Worm (Caenorhabditis elegans) whole organism, L3 larva: ENCODE results near the gene F25E2.3.

Experiments
- ceh-16 ChIP-seq: sonication (generic microtip); optimal IDR thresholded peaks from 2 replicates; lab custom pipeline; 2017; ENCODE audit warnings: missing biosample characterization, missing genetic modification characterization
- elt-1 ChIP-seq: fragments of 150-350 bp; optimal IDR thresholded peaks from 2 replicates; lab custom pipeline; 2014; ENCODE audit warnings: missing biosample characterization, missing genetic modification characterization
- eor-1 ChIP-seq, 2 experiments: fragments of 150-350 bp; optimal IDR thresholded peaks; 2 replicates each; lab custom pipeline; 2014 to 2018; ENCODE audit warnings: missing biosample characterization in 2 of 2, missing genetic modification characterization in 2 of 2
- lin-39 ChIP-seq: fragments of 150-350 bp; optimal IDR thresholded peaks from 2 replicates; lab custom pipeline; 2018; ENCODE audit warnings: missing biosample characterization, missing genetic modification reagents, missing genetic modification characterization
- nfya-1 ChIP-seq: sonication (generic microtip); optimal IDR thresholded peaks from 2 replicates; lab custom pipeline; 2017; ENCODE audit warnings: missing genetic modification characterization, mild to moderate bottlenecking, missing compliant biosample characterization, antibody characterized with exemption, moderate library complexity; ENCODE audit not compliant: insufficient read depth
- nhr-25 ChIP-seq: sonication (generic microtip); optimal IDR thresholded peaks from 2 replicates; lab custom pipeline; 2017; ENCODE audit warnings: missing biosample characterization, missing genetic modification characterization
- sea-2 ChIP-seq: fragments of 150-350 bp; sonication (generic microtip); optimal IDR thresholded peaks from 4 replicates; lab custom pipeline; 2014; ENCODE audit warnings: missing biosample characterization, missing genetic modification reagents, missing genetic modification characterization
- unc-62 ChIP-seq: fragments of 150-350 bp; sonication (generic microtip); optimal IDR thresholded peaks from 4 replicates; lab custom pipeline; 2014; ENCODE audit warnings: missing biosample characterization, missing genetic modification reagents, missing genetic modification characterization

DNA sequence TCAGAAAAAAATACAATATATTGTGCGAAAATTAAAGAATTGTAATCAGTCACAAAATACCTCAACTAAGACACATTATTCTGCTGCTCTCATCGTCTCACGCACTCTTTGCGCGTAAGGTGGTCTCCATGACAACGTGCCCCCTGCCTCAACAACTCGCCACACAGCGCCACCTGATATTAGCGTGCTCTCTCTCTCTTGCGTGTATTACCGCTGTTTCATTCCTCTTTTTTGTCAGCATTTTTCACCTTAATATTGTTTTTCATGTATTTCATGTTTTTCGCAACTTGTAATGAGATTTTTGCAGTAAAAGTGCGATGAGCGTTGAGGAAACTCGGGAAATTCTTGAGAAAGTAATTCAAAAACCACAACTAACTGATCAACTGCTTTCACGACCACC is 49.5 kb downstream of the F25E2.3 start, which contains the start of gene dyf-11:
- no peak for TF ChIP-seq ceh-16 (tag; lab: Kevin White, UChicago)
- TF ChIP-seq nhr-25 (tag; lab: Kevin White, UChicago) = no peak
- TF ChIP-seq nfya-1 (tag; lab: Kevin White, UChicago) = no peak
- TF ChIP-seq eor-1 (tag; optimal IDR thresholded peaks at IDR 0.05; lab: Kevin White, UChicago) = no peak
- TF ChIP-seq sea-2 (GFP tag; lab: Kevin White, UChicago) = no peak
- no peak for TF ChIP-seq lin-39 (tag; lab: Kevin White, UChicago)
- TF ChIP-seq elt-1 (tag; lab: Kevin White, UChicago) = no peak
- no peak for TF ChIP-seq unc-62 (GFP tag; lab: Kevin White, UChicago)
